Worm (Caenorhabditis elegans): ENCODE measurements around the gene F55C10.4.

F55C10.4 gene

ce11 chrV:11428728-11429127, 42.2 kb downstream of the F55C10.4 start:
- no peak for TF ChIP-seq unc-62 (GFP tag; optimal IDR thresholded peaks at IDR 0.05)

- TF ChIP-seq unc-62 (GFP tag; optimal IDR thresholded peaks at IDR 0.05), result no peak
These were observed 44.3 kb downstream of the F55C10.4 start for ce11 chrV:11430823-11431222.

- TF ChIP-seq unc-62 (GFP tag; optimal IDR thresholded peaks at IDR 0.05), result no peak
These were observed 48.7 kb downstream of the F55C10.4 start for ce11 chrV:11435242-11435641.

ce11 chrV:11436407-11436806, 49.9 kb downstream of the F55C10.4 start:
- no peak for TF ChIP-seq unc-62 (GFP tag; optimal IDR thresholded peaks at IDR 0.05)

All from whole organism, dauer.